Fruit fly (Drosophila melanogaster): ENCODE data around the gene CG43814.

- no peak for TF ChIP-seq CG11617 (GFP tag; optimal IDR thresholded peaks at IDR 0.05)
- TF ChIP-seq CG7101 (tag; optimal IDR thresholded peaks at IDR 0.05), result no peak
- no peak for TF ChIP-seq cnc (optimal IDR thresholded peaks at IDR 0.05)
- TF ChIP-seq kay (GFP tag; ENCODE audit: borderline replicate concordance), result no peak
- TF ChIP-seq toe (GFP tag; optimal IDR thresholded peaks at IDR 0.05), result no peak
These were observed 3.7 kb upstream of the CG43814 start for dm6 chr2L:18808754-18809329.

Measured in whole organism, adult.